Fruit fly (Drosophila melanogaster): ENCODE measurements around the gene CG15210.

DNA sequence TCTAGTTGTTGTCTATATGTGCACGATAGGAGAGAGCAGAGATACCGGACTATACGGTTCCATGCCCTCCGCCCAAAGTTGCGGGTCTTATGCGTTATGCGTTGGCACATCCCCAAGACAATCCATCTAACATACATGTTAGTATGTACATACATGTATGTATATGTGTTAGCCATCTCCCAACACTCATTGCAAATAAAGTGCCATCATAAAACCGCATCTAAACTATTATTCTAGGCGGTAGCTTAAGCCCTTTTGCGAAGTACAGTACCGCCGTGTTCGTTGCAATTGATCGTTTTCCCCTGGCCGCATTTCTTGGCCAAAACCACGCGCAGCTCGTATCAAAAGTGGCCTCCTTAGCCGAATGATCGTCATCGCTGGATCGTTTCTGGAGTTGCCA is 47.4 kb downstream of the CG15210 start:
- TF ChIP-seq Nf-YA (GFP tag; IDR thresholded peaks at IDR 0.05) (no peak), ftz-f1 (GFP tag; optimal IDR thresholded peaks at IDR 0.05) (no peak), CG18619 (GFP tag; optimal IDR thresholded peaks at IDR 0.05) (no peak), Dfd (GFP tag; optimal IDR thresholded peaks at IDR 0.05) (no peak), HLH4C (GFP tag; IDR thresholded peaks at IDR 0.05; ENCODE audit: partially characterized antibody) (no peak), Rx (GFP tag; IDR thresholded peaks at IDR 0.05) (no peak), Gsc (GFP tag; IDR thresholded peaks at IDR 0.05) (no peak), pho (GFP tag; optimal IDR thresholded peaks at IDR 0.05) (no peak), CG18764 (GFP tag; optimal IDR thresholded peaks at IDR 0.05) (no peak), Antp (GFP tag; optimal IDR thresholded peaks at IDR 0.05) (no peak), gsb-n (tag; optimal IDR thresholded peaks at IDR 0.05) (no peak)

Data from whole organism, embryonic.